Worm (Caenorhabditis elegans) whole organism, L4/young adult: ENCODE data around the gene cdh-3.

Source experiments
- W03F9.2 ChIP-seq: fragments of 150-350 bp; optimal IDR thresholded peaks from 2 replicates; lab custom pipeline; 2014; ENCODE audit warnings: missing biosample characterization, missing genetic modification characterization
- dao-5 ChIP-seq: sonication (generic microtip); optimal IDR thresholded peaks from 2 replicates; lab custom pipeline; 2016; ENCODE audit warnings: missing genotype, missing genetic modification characterization, moderate library complexity, missing compliant biosample characterization
- him-1 ChIP-seq: sonication (generic microtip); optimal IDR thresholded peaks from 2 replicates; lab custom pipeline; 2016; ENCODE audit warnings: missing genotype, missing genetic modification reagents, missing genetic modification characterization, missing compliant biosample characterization

The cdh-3 gene

DNA sequence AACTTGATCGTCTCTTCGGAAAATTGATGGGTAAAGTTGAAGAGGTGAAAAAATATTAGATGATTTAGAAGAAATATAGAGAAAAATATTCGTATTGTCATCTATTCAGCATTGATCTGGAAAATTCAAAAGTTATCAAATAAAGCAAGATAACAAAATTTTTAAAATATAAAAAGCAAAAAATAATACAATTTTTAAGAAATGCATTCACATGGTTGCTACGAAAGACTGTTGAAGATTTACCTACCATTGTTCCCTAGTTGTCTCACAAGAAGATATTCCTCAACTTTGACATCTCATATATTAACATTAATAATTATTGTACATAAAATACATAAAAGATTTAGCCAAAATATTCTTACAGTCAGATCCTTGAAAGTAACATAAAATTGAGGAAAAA is at the start of gene cdh-3:
Gene cdh-3, minus strand, starts transcription at position 101 of the 400 bp plus-strand sequence.
- TF ChIP-seq him-1 (tag; lab: Kevin White, UChicago) (no peak), W03F9.2 (tag; lab: Kevin White, UChicago) (no peak), dao-5 (tag; lab: Kevin White, UChicago) (no peak)

DNA sequence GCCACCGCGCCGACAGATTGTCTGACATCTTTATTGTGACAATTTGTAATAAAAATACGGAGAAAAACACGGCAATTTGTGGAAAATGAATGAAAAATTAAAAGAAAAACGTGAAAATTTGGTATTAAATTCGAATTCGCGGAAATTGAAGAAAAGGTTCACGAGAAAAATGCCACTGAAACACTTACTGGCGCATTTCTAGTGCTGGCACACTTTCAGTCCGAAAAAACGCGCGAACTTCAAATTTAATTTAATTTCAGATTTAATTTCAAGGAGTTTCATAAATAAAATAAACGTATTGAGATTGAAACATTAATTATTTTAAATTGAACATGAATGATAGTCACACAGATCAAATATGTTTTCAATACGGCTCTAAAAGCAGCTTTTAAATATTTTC is 41.1 kb upstream of the cdh-3 start, which contains the start of gene cyk-7:
Gene cyk-7, minus strand, starts transcription at position 99 of the 400 bp plus-strand sequence.
- TF ChIP-seq W03F9.2 (tag; lab: Kevin White, UChicago) (no peak), him-1 (tag; lab: Kevin White, UChicago) (no peak), dao-5 (tag; lab: Kevin White, UChicago) (no peak)

DNA sequence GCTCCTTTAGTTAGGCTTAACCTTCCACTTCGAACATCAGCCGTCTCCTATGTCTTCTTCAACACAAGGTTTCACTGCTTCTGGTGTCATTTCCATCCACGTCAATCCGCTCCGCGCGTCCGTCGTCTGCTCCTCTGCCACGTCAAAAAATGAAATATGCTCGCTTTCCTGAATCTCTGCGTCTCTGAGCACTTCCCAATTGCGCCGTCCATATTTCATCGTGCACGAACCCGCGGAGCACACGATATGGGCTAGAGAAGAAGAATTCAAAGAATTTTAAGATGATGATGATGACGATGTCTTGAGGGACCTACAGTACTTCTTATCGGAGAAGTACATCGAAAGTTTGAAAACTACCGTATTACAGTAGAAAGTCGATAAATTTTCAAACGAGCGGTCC is 38.7 kb upstream of the cdh-3 start:
- TF ChIP-seq him-1 (tag; lab: Kevin White, UChicago) (no peak), W03F9.2 (tag; lab: Kevin White, UChicago) (no peak), dao-5 (tag; lab: Kevin White, UChicago) (no peak)

DNA sequence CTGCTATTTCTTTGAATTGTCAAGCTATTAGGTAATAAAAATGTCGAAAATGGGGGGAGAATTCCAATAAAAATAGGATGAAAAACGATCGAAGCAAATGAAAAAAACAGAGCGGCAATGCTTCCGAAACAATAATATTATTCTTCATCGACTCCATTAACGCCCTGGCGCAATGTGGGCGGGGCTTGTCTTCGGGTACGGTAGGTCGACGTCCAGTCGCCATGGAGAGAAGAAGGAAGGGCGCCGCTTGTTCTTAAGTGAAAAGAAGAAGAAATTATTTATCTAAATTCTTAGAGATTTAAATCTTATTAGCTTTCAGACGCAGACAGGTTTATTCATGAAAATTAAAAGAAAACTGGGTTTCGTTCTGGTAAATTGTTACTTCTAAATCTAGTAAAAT is 38.0 kb upstream of the cdh-3 start:
- TF ChIP-seq W03F9.2 (tag; lab: Kevin White, UChicago) (no peak), him-1 (tag; lab: Kevin White, UChicago) (no peak), dao-5 (tag; lab: Kevin White, UChicago) (no peak)

DNA sequence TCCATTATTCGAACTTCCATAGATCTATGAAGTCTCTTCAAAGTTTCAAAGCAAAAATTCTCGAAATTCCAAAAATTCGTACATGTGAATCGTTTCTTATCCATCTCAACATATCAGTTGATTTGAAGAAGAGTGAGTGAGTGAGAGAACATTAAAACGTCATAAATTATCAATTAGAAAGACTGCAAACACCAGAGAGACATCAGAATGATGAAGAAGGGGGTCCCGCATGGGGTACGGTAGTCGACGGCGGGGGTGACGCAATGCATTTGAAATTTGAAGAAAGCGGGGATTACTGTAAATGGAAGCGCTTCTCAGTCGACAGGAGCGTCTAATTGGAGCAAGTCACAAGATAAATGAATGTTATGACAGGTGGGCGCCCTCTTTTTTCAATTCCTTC is 36.3 kb upstream of the cdh-3 start:
- TF ChIP-seq W03F9.2 (tag; lab: Kevin White, UChicago) (no peak), dao-5 (tag; lab: Kevin White, UChicago) (no peak), him-1 (tag; lab: Kevin White, UChicago) (no peak)

DNA sequence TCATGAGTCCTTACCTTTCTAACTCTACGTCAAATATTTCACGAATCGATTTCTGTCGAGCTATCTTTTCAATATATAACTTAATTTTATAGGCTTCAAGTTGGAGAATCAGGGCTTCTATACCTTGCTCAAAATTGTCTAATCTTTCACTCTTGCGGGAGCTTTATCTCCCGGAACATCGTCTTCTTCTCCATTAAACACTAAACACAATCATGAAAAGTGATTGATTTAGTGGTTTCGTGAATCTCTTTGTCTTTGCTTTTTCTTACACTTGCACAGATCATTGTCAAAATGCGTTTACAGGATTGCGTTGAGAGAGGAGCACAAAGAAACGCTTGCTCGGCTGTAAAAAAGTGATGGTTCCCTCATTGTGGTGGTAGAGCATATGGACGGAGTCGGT is 34.2 kb upstream of the cdh-3 start:
- TF ChIP-seq dao-5 (tag; lab: Kevin White, UChicago), result no peak
- no peak for TF ChIP-seq him-1 (tag; lab: Kevin White, UChicago)
- no peak for TF ChIP-seq W03F9.2 (tag; lab: Kevin White, UChicago)

DNA sequence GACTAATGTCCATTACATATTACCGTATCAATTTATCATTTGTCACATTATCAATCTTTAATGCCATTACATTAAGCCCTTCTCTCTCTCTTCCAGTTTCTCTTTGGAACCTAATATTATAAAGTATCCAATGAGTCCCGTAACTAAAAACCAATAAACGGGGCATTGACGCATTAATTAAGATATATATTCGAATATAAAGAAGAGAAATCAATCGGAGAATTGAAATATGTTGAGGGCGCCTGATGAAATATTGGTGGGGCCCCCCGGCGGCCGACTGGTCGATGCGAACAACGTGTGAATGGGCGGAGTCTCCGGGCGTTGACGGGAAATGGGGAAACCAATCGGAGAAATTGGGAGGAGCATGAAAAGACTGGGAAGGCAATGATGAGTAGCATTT is 30.0 kb upstream of the cdh-3 start:
- TF ChIP-seq dao-5 (tag; lab: Kevin White, UChicago) (no peak), him-1 (tag; lab: Kevin White, UChicago) (no peak), W03F9.2 (tag; lab: Kevin White, UChicago) (no peak)

DNA sequence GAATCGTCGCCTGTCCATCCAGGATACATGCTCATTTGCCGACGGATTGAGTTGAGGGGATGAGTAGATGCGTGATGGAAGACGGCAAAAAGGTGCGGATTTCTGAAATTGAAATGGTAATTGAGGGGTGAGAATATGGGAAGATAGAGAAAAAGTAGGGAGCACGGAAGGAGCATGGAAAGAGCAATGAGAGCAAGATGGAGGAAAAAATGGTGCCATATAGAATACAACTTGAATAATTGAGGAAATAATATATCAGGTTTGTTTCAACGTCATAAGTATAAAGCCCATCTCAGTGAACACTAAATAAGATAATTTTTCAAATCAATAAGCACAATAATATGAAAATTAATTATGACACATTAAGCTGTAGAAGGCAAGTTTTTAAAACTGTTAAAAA is 29.1 kb upstream of the cdh-3 start, which contains the start of gene mab-5:
Gene mab-5, minus strand, starts transcription at position 101 of the 400 bp plus-strand sequence.
- no peak for TF ChIP-seq W03F9.2 (tag; lab: Kevin White, UChicago)
- TF ChIP-seq him-1 (tag; lab: Kevin White, UChicago), result no peak
- no peak for TF ChIP-seq dao-5 (tag; lab: Kevin White, UChicago)

DNA sequence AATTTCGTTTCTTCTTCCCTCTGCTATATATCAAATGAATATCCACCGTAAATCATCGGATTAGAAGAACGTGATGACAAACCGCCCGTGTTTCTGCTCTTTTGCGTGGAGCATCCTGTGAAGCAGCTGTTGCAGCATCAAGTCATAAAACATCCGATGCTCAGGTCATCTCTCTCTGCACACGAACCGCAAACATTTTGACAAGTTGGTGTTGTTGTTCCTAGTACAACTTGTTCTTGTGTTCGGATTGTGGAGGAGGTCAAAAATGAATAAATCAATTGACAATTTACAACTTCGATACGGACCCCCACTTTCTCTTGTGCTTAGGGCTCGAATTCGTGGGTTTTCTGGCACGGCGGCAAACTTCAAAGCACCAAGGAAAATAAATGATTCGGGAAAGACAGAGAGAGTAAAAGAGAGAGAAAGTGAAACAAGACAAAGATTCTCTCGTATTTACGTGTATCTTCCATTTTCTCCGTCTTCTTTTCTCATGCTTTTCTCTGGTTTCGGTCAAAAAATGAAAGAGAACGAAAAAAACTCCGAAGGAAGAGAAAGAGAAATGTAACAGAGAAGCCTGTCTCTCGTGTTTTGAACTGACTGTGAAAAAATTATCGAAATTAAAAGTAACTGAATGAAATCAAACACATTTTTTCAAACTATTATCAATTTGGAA is 26.5 kb upstream of the cdh-3 start:
- no peak for TF ChIP-seq dao-5 (tag; lab: Kevin White, UChicago)
- no peak for TF ChIP-seq him-1 (tag; lab: Kevin White, UChicago)
- TF ChIP-seq W03F9.2 (tag; lab: Kevin White, UChicago), result no peak

DNA sequence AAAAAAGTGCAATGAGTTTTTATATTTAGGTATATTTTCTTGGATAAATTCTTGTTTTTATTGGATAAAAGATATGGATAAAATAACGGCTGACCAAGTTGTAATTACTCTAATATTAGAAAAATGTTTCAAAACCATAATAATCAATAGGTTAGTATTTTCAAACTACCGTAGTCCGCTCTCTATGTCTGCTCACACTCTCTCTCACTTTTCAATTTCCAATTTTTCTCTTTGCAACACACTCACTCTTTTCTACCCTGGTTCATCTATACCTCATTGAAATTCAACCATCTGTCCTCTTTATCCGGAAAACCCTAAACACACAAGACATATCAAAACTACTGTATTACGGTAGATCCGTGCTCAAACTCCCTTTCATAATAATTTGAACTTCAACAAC is 25.1 kb upstream of the cdh-3 start:
- TF ChIP-seq W03F9.2 (tag; lab: Kevin White, UChicago) (no peak), dao-5 (tag; lab: Kevin White, UChicago) (no peak), him-1 (tag; lab: Kevin White, UChicago) (no peak)

DNA sequence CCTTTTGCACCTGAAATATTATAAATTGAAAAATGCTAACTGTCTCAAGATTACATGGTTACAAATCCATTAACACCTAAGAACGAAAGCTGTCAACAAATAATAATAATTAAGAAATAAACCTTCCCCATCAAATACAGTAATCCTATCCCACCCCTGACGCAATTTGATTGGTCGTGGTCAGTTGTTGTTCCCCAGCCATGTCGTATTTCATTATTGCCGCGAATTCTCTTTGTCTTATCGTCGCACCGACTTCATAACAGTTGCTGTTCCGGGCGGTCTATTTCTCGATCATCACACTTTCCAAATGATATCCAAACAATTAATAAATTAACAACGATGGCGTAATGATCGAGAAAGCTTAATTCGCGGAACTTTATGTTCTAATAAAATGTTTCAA is 24.3 kb upstream of the cdh-3 start:
- TF ChIP-seq dao-5 (tag; lab: Kevin White, UChicago) (no peak), him-1 (tag; lab: Kevin White, UChicago) (no peak), W03F9.2 (tag; lab: Kevin White, UChicago) (no peak)

DNA sequence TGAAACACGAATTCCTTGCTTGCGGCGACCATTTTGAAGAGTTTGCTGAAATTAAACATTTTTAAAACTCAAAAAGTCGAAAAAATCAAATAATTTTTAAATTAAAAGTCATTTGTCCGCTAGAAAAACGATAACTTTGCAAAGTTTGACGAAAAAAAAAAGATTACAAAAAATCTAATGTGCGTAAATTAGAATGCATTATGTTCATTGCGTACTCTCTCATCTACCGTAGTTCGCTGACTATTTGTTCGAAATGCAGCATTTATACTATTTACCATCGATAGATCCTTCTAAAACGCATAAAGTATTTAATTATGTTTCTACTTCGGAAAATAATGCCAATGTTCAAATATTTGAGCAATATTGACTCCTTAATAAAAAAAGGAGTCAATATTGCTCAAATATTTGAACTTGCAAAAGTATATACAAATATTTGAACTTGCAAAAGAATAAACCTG is 21.8 kb upstream of the cdh-3 start, which contains the start of gene bath-15:
Gene bath-15, minus strand, starts transcription at position 51 of the 458 bp plus-strand sequence.
- TF ChIP-seq W03F9.2 (tag; lab: Kevin White, UChicago) (no peak), him-1 (tag; lab: Kevin White, UChicago) (no peak), dao-5 (tag; lab: Kevin White, UChicago) (no peak)

DNA sequence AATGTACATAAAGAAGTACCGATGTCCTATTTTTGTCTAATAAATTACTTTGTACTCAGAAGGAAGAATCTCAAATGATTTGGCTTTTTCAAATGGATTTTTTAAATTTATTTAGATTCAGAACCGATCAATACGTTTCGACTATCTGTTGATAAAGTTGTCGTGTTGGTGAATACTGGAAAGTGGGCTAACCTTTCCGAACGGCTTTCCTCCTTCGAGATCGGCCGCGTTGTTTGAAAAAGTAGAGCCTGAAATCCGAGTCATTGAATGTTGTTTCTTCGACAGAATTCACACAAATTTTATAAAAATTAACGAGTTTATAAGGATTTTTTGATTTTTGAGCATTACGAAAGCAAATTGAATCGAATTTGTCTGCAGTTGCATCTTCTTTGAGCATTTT is 19.5 kb upstream of the cdh-3 start:
- TF ChIP-seq W03F9.2 (tag; lab: Kevin White, UChicago) (no peak), him-1 (tag; lab: Kevin White, UChicago) (no peak), dao-5 (tag; lab: Kevin White, UChicago) (no peak)

DNA sequence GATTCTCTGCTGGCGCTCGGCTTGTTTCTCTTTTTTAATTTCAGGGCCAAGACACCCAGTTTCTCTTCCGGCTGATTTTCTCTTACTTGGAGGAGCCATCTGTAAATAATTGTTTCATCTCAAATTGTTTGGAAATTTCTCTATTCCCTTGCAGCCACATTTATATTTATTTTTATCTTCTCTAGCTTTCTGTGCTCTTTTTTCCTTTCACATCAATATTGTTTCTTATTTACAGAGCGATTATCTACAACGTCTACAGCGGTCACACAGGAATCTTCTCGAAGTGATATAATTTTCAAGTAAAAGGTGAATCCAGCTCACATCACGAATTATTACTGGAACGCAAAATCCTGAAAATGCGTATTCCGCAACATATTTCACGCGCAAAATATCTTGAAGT is 18.7 kb upstream of the cdh-3 start, which contains the start of the genes ZK686.6 and ZK686.1:
Gene ZK686.6, minus strand, starts transcription at position 101 of the 400 bp plus-strand sequence.
Gene ZK686.1, plus strand, starts transcription at position 234 of the 400 bp plus-strand sequence.
- no peak for TF ChIP-seq him-1 (tag; lab: Kevin White, UChicago)
- TF ChIP-seq W03F9.2 (tag; lab: Kevin White, UChicago), result no peak
- TF ChIP-seq dao-5 (tag; lab: Kevin White, UChicago), result no peak
